Fruit fly (Drosophila melanogaster) whole organism, prepupa: Measurements from ENCODE around the gene Meltrin.

Source experiments
- CG10631 ChIP-seq: fragments of 200-800 bp; sonication (Bioruptor generic); optimal IDR thresholded peaks from 2 replicates; lab custom pipeline; 2016; ENCODE audit warnings: missing biosample characterization, missing genetic modification characterization
- CG10669 ChIP-seq: fragments of 200-800 bp; sonication (Bioruptor generic); optimal IDR thresholded peaks from 3 replicates; lab custom pipeline; 2018; ENCODE audit warnings: missing biosample characterization, mild to moderate bottlenecking, missing genetic modification characterization, moderate library complexity
- CG11902 ChIP-seq: fragments of 200-800 bp; sonication (Bioruptor generic); optimal IDR thresholded peaks from 3 replicates; lab custom pipeline; 2016; ENCODE audit warnings: missing biosample characterization, missing genetic modification characterization
- CG15336 ChIP-seq: fragments of 200-800 bp; sonication (Bioruptor generic); IDR thresholded peaks from 2 replicates; pipeline ENCODE4 v1.3.6; 2022; ENCODE audit warnings: missing biosample characterization, missing genetic modification characterization
- CG1621 ChIP-seq: fragments of 200-800 bp; sonication (Bioruptor generic); optimal IDR thresholded peaks from 3 replicates; lab custom pipeline; 2018; ENCODE audit warnings: missing biosample characterization, mild to moderate bottlenecking, missing genetic modification characterization
- CG16779 ChIP-seq: fragments of 200-800 bp; sonication (Bioruptor generic); optimal IDR thresholded peaks from 3 replicates; lab custom pipeline; 2017; ENCODE audit warnings: missing biosample characterization, mild to moderate bottlenecking, missing genetic modification characterization
- CG3032 ChIP-seq: fragments of 200-800 bp; optimal IDR thresholded peaks from 2 replicates; lab custom pipeline; 2019; ENCODE audit warnings: missing biosample characterization, mild to moderate bottlenecking, missing genetic modification characterization, moderate library complexity
- CG31627 ChIP-seq: fragments of 200-800 bp; sonication (Bioruptor generic); optimal IDR thresholded peaks from 3 replicates; lab custom pipeline; 2016; ENCODE audit warnings: missing biosample characterization, missing genetic modification characterization
- CG34406 ChIP-seq: fragments of 200-800 bp; sonication (Bioruptor generic); optimal IDR thresholded peaks from 3 replicates; lab custom pipeline; 2016; ENCODE audit warnings: missing biosample characterization, missing genetic modification characterization
- CG3919 ChIP-seq: fragments of 200-800 bp; sonication (Bioruptor generic); optimal IDR thresholded peaks from 3 replicates; lab custom pipeline; 2016; ENCODE audit warnings: missing biosample characterization, missing genetic modification characterization
- CG4318 ChIP-seq: fragments of 200-800 bp; sonication (Bioruptor generic); optimal IDR thresholded peaks from 3 replicates; lab custom pipeline; 2017; ENCODE audit warnings: missing biosample characterization, mild to moderate bottlenecking, missing genetic modification characterization
- CG6163 ChIP-seq: fragments of 200-800 bp; sonication (Bioruptor generic); IDR thresholded peaks from 3 replicates; pipeline ENCODE4 v1.3.6; 2022; ENCODE audit warnings: missing biosample characterization, missing genetic modification characterization
- CG6792 ChIP-seq: fragments of 200-800 bp; sonication (Bioruptor generic); optimal IDR thresholded peaks from 3 replicates; lab custom pipeline; 2016; ENCODE audit warnings: missing biosample characterization, missing genetic modification characterization
- CG6854 ChIP-seq: fragments of 200-800 bp; sonication (Bioruptor generic); optimal IDR thresholded peaks from 2 replicates; lab custom pipeline; 2017; ENCODE audit warnings: missing biosample characterization, mild to moderate bottlenecking, missing genetic modification characterization
- CG8119 ChIP-seq: fragments of 200-800 bp; sonication (Bioruptor generic); IDR thresholded peaks from 3 replicates; pipeline ENCODE4 v1.3.6; 2022; ENCODE audit warnings: missing biosample characterization, missing genetic modification characterization
- CG9139 ChIP-seq: fragments of 200-800 bp; sonication (Bioruptor generic); optimal IDR thresholded peaks from 3 replicates; lab custom pipeline; 2017; ENCODE audit warnings: missing biosample characterization, mild to moderate bottlenecking, missing genetic modification characterization
- Eip75B ChIP-seq: fragments of 200-800 bp; sonication (Bioruptor generic); optimal IDR thresholded peaks from 3 replicates; lab custom pipeline; 2016; ENCODE audit warnings: missing biosample characterization, missing genetic modification characterization
- Eip78C ChIP-seq: fragments of 200-800 bp; sonication (Bioruptor generic); peaks from one replicate; lab custom pipeline; 2016; ENCODE audit warnings: missing biosample characterization, missing genetic modification characterization
- Eip93F ChIP-seq: fragments of 200-800 bp; sonication (Bioruptor generic); optimal IDR thresholded peaks from 2 replicates; lab custom pipeline; 2016; ENCODE audit warnings: missing biosample characterization, mild to moderate bottlenecking, missing genetic modification characterization
- Ets96B ChIP-seq: fragments of 200-800 bp; optimal IDR thresholded peaks from 2 replicates; lab custom pipeline; 2019; ENCODE audit warnings: missing biosample characterization, mild to moderate bottlenecking, missing genetic modification characterization, moderate library complexity
- Hr39 ChIP-seq: fragments of 200-800 bp; sonication (Bioruptor generic); optimal IDR thresholded peaks from 2 replicates; lab custom pipeline; 2016; ENCODE audit warnings: missing biosample characterization, missing genetic modification characterization
- Lpt ChIP-seq: fragments of 200-800 bp; sonication (Bioruptor generic); optimal IDR thresholded peaks from 3 replicates; lab custom pipeline; 2016; ENCODE audit warnings: missing biosample characterization, missing genetic modification characterization
- Met ChIP-seq: fragments of 200-800 bp; sonication (Bioruptor generic); optimal IDR thresholded peaks from 3 replicates; lab custom pipeline; 2016; ENCODE audit warnings: missing biosample characterization, missing genetic modification characterization
- OdsH ChIP-seq: fragments of 200-800 bp; sonication (Bioruptor generic); optimal IDR thresholded peaks from 3 replicates; lab custom pipeline; 2016; ENCODE audit warnings: missing biosample characterization, missing genetic modification characterization
- Smox ChIP-seq: fragments of 200-800 bp; sonication (Bioruptor generic); optimal IDR thresholded peaks from 3 replicates; lab custom pipeline; 2016; ENCODE audit warnings: missing biosample characterization, missing genetic modification characterization
- Sox102F ChIP-seq: fragments of 200-800 bp; sonication (Bioruptor generic); optimal IDR thresholded peaks from 2 replicates; lab custom pipeline; 2016; ENCODE audit warnings: missing biosample characterization, mild to moderate bottlenecking, missing genetic modification characterization
- Sox15 ChIP-seq: fragments of 200-800 bp; sonication (Bioruptor generic); optimal IDR thresholded peaks from 3 replicates; lab custom pipeline; 2016; ENCODE audit warnings: missing biosample characterization, missing genetic modification characterization
- achi ChIP-seq: fragments of 200-800 bp; sonication (Bioruptor generic); optimal IDR thresholded peaks from 3 replicates; lab custom pipeline; 2016; ENCODE audit warnings: missing biosample characterization, missing genetic modification characterization
- acj6 ChIP-seq: fragments of 200-800 bp; sonication (Bioruptor generic); optimal IDR thresholded peaks from 3 replicates; lab custom pipeline; 2016; ENCODE audit warnings: missing biosample characterization, missing genetic modification characterization
- cyc ChIP-seq: fragments of 200-800 bp; sonication (Bioruptor generic); optimal IDR thresholded peaks from 3 replicates; lab custom pipeline; 2016; ENCODE audit warnings: missing biosample characterization, missing genetic modification characterization
- dsx ChIP-seq: fragments of 200-800 bp; optimal IDR thresholded peaks from 3 replicates; lab custom pipeline; 2019; ENCODE audit warnings: missing biosample characterization, mild to moderate bottlenecking, missing genetic modification characterization, moderate library complexity; ENCODE audit not compliant: poor library complexity, severe bottlenecking
- eg ChIP-seq: fragments of 200-800 bp; sonication (Bioruptor generic); IDR thresholded peaks from 3 replicates; pipeline ENCODE4 v1.3.6; 2022; ENCODE audit warnings: missing biosample characterization, missing genetic modification characterization
- esn ChIP-seq: fragments of 200-800 bp; sonication (Bioruptor generic); optimal IDR thresholded peaks from 2 replicates; lab custom pipeline; 2016; ENCODE audit warnings: missing biosample characterization, mild to moderate bottlenecking, missing genetic modification characterization, moderate library complexity
- fd85E ChIP-seq: fragments of 200-800 bp; sonication (Bioruptor generic); optimal IDR thresholded peaks from 3 replicates; lab custom pipeline; 2016; ENCODE audit warnings: missing biosample characterization, missing genetic modification characterization
- fkh ChIP-seq: fragments of 200-800 bp; sonication (Bioruptor generic); optimal IDR thresholded peaks from 3 replicates; lab custom pipeline; 2017; ENCODE audit warnings: missing biosample characterization, mild to moderate bottlenecking, missing genetic modification characterization, moderate library complexity
- lz ChIP-seq: fragments of 200-800 bp; sonication (Bioruptor generic); optimal IDR thresholded peaks from 3 replicates; lab custom pipeline; 2016; ENCODE audit warnings: missing biosample characterization, missing genetic modification characterization
- net ChIP-seq: fragments of 200-800 bp; sonication (Bioruptor generic); optimal IDR thresholded peaks from 3 replicates; lab custom pipeline; 2016; ENCODE audit warnings: missing biosample characterization, missing genetic modification characterization
- pdm3 ChIP-seq: fragments of 200-800 bp; sonication (Bioruptor generic); optimal IDR thresholded peaks from 3 replicates; lab custom pipeline; 2016; ENCODE audit warnings: missing biosample characterization, missing genetic modification characterization
- salr ChIP-seq, 2 experiments: fragments of 200-800 bp; sonication (Bioruptor generic); optimal IDR thresholded peaks; 3 replicates each; lab custom pipeline; 2016 to 2018; ENCODE audit warnings: missing biosample characterization in 2 of 2, missing genetic modification characterization in 2 of 2, mild to moderate bottlenecking in 1 of 2
- ss ChIP-seq, 2 experiments: fragments of 200-800 bp; sonication (Bioruptor generic); optimal IDR thresholded peaks; 2 replicates in 1 of 2; 3 replicates in 1 of 2; lab custom pipeline; 2017 to 2018; ENCODE audit warnings: mild to moderate bottlenecking in 2 of 2, missing biosample characterization in 2 of 2, missing genetic modification characterization in 2 of 2, moderate library complexity in 1 of 2
- svp ChIP-seq: fragments of 200-800 bp; sonication (Bioruptor generic); peaks from one replicate; lab custom pipeline; 2016; ENCODE audit warnings: missing biosample characterization, missing genetic modification characterization

Gene Meltrin

DNA sequence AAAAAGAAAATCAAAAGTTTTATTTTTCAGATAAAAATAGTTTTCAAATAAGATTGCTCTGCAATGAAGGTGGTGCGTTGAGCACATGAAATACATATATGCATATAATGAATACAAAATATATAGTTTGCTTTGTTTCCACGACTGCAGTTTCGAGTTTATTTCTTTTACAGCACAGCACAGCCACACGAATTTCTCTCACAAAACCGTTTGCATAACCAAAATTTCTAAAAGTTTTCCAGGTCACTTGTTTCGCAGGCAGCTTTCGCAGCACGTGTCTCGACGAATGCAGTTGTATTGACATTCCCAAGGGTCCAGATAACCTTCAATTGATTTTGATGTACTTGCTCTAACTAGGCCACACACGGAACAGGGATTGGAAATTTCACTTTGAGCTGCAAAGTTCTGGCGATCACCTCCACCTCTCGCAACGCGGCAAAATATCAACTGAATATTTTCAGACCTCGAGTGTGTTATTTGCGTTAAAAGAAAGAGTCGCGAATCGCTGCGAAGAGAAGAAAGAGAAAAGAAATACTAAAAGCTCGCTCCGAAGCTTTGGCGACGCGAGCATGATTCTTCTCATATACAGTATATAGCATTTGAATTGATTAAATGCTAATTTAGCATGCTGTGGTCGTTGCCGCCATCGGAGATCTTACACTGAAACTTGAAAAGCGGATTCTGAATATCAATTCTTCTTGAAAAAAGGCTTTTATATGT lies 34.1 kb upstream of the Meltrin start, which contains the start of gene CG7530 (continued):
- TF ChIP-seq CG3032 (tag; lab: Kevin White, UChicago) (no peak), dsx (GFP tag; lab: Kevin White, UChicago) (no peak), lz (GFP tag; lab: Kevin White, UChicago) (peak; percentile 18), achi (GFP tag; lab: Kevin White, UChicago) (no peak), CG16779 (tag; lab: Kevin White, UChicago) (peak; percentile 28), CG6792 (GFP tag; lab: Kevin White, UChicago) (peak; percentile 6), Lpt (peak; percentile 22), Met (GFP tag; lab: Kevin White, UChicago) (peak; percentile 20), CG8119 (GFP tag; lab: Robert Waterston, UW) (0 out of 3 replicates have a peak, but pooled peaks have one; percentile 21)
- TF ChIP-seq, all 60 proteins: peak for 30

DNA sequence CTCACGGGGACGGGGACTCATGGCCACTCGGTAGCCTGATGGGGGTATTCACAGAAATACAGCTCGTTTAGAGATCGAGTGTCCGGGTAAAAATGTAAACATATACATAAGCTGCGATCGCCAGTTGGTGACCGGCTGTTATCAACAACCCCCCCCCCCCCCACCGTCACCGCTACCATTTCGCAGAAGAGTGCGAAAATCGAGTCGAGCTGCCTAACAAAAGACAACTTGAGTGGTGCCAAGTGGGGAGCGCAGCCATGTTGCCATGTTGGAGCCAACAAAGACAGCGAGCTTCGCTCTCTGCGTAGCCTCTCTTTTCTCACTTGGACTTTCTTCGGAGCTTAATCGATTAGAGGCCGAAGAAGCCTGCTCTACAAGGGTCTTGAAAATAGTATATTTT lies 33.5 kb upstream of the Meltrin start:
- TF ChIP-seq CG11902 (GFP tag; lab: Kevin White, UChicago) (no peak), CG10631 (GFP tag; lab: Kevin White, UChicago) (no peak), CG15336 (peak; percentile 21; the same call in 1 of the 2 replicates), eg (GFP tag; lab: Robert Waterston, UW) (peak; percentile 23; the same call in 1 of the 3 replicates), Eip78C (GFP tag; lab: Kevin White, UChicago) (peak; percentile 36), CG6163 (GFP tag; lab: Robert Waterston, UW) (peak; percentile 32; the same call in 1 of the 3 replicates), CG1621 (peak; percentile 11), fkh (GFP tag; lab: Kevin White, UChicago) (peak; percentile 2)

DNA sequence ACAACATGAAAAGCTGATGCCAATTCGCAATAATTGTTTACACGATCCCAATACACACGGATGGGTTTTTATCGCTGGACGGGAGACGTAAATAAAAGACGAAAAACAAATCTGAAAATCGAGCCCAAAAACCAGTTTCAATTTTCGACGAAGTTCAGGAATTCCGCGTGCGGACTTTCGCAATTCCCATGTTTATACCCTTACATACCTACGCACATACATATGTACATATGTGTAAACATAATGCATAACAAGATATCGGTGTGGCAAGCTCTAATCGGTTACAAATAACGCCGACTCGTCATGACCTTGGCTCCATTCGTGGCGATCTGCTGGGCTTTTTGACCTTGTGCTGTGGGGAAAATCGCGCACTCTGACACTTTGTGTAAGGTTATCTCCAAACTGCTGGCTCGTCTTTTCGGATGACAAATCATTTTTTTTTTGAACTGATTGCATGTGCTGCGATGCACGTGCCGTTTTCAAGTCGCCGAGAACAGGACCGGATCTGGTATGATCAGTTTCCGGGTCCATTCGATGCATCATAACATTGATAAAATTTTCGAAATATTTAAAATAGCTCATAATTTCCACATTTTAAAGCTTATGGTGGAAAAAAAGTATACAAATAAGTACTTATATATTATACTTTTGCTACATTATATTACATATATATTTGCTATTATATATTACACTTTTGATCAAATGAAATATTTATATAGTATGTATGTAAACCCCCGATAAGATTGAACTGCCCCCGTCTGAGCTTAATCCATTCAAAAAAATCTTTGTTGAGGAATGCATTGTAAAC lies 32.8 kb upstream of the Meltrin start:
- TF ChIP-seq achi (GFP tag; lab: Kevin White, UChicago) (peak; percentile 26), Sox102F (peak; percentile 38), CG8119 (GFP tag; lab: Robert Waterston, UW) (no peak), ss (GFP tag; optimal IDR thresholded peaks at IDR 0.05; lab: Kevin White, UChicago) (peak in 1 of 2 experiments; percentile 57), Hr39 (GFP tag; lab: Kevin White, UChicago) (peak; percentile 16), net (no peak), CG6854 (GFP tag; lab: Kevin White, UChicago) (peak; percentile 7), CG3919 (GFP tag; lab: Kevin White, UChicago) (peak; percentile 7), CG10669 (GFP tag; lab: Kevin White, UChicago) (peak; percentile 14), CG10631 (GFP tag; lab: Kevin White, UChicago) (peak; percentile 12), CG11902 (GFP tag; lab: Kevin White, UChicago) (peak; percentile 64), dsx (GFP tag; lab: Kevin White, UChicago) (peak; percentile 14), CG31627 (GFP tag; lab: Kevin White, UChicago) (peak; percentile 5), esn (peak; percentile 57), acj6 (GFP tag; lab: Kevin White, UChicago) (peak; percentile 32), Ets96B (tag; lab: Kevin White, UChicago) (peak; percentile 41), Eip93F (GFP tag; lab: Kevin White, UChicago) (no peak), Smox (GFP tag; lab: Kevin White, UChicago) (peak; percentile 41), CG9139 (peak; percentile 32), Eip78C (GFP tag; lab: Kevin White, UChicago) (peak; percentile 75), Sox15 (GFP tag; lab: Kevin White, UChicago) (peak; percentile 3), CG34406 (GFP tag; lab: Kevin White, UChicago) (peak; percentile 15), CG6792 (GFP tag; lab: Kevin White, UChicago) (peak; percentile 24), cyc (GFP tag; lab: Kevin White, UChicago) (peak; percentile 44), Eip75B (GFP tag; lab: Kevin White, UChicago) (no peak), CG3032 (tag; lab: Kevin White, UChicago) (peak; percentile 68), CG4318 (GFP tag; lab: Kevin White, UChicago) (no peak), pdm3 (GFP tag; lab: Kevin White, UChicago) (no peak), lz (GFP tag; lab: Kevin White, UChicago) (peak; percentile 27), fd85E (GFP tag; lab: Kevin White, UChicago) (no peak), OdsH (GFP tag; lab: Kevin White, UChicago) (peak; percentile 39), Lpt (no peak), Met (GFP tag; lab: Kevin White, UChicago) (peak; percentile 36), salr (GFP tag; optimal IDR thresholded peaks at IDR 0.05; lab: Kevin White, UChicago) (no peak), svp (GFP tag; lab: Kevin White, UChicago) (peak; percentile 95)
